Worm (Caenorhabditis elegans): ENCODE data around the gene Y110A2AL.4.

The Y110A2AL.4 gene

ce11 chrII:2804245-2804644 is 34.9 kb upstream of the Y110A2AL.4 start:
- TF ChIP-seq hmg-4 (GFP tag; optimal IDR thresholded peaks at IDR 0.05) (no peak), flt-1 (GFP tag; IDR thresholded peaks at IDR 0.05) (no peak), aly-1 (tag; optimal IDR thresholded peaks at IDR 0.05) (no peak), F13C5.2 (tag; optimal IDR thresholded peaks at IDR 0.05) (no peak), B0310.2 (tag; optimal IDR thresholded peaks at IDR 0.05) (no peak), hnd-1 (tag; optimal IDR thresholded peaks at IDR 0.05) (no peak), tbx-11 (GFP tag; IDR thresholded peaks at IDR 0.05) (no peak), pes-1 (GFP tag; IDR thresholded peaks at IDR 0.05) (no peak), scrt-1 (GFP tag; IDR thresholded peaks at IDR 0.05) (no peak), tbx-37 (GFP tag; conservative IDR thresholded peaks at IDR 0.05) (no peak), ama-1 (optimal IDR thresholded peaks at IDR 0.05) (no peak), sea-1 (GFP tag; conservative IDR thresholded peaks at IDR 0.05) (no peak), ceh-13 (GFP tag; optimal IDR thresholded peaks at IDR 0.05) (no peak), hmbx-1 (tag; optimal IDR thresholded peaks at IDR 0.05) (no peak), ceh-36 (tag; optimal IDR thresholded peaks at IDR 0.05) (no peak), ets-7 (tag; optimal IDR thresholded peaks at IDR 0.05) (no peak)

ce11 chrII:2804949-2805348 is 34.2 kb upstream of the Y110A2AL.4 start:
- no peak for TF ChIP-seq F13C5.2 (tag; optimal IDR thresholded peaks at IDR 0.05)
- no peak for TF ChIP-seq pes-1 (GFP tag; IDR thresholded peaks at IDR 0.05)
- no peak for TF ChIP-seq hmg-4 (GFP tag; optimal IDR thresholded peaks at IDR 0.05)
- TF ChIP-seq ama-1 (optimal IDR thresholded peaks at IDR 0.05): no peak
- no peak for TF ChIP-seq tbx-11 (GFP tag; IDR thresholded peaks at IDR 0.05)
- no peak for TF ChIP-seq sea-1 (GFP tag; conservative IDR thresholded peaks at IDR 0.05)
- TF ChIP-seq tra-4 (tag; optimal IDR thresholded peaks at IDR 0.05): no peak
- TF ChIP-seq aly-1 (tag; optimal IDR thresholded peaks at IDR 0.05): no peak
- no peak for TF ChIP-seq B0310.2 (tag; optimal IDR thresholded peaks at IDR 0.05)
- TF ChIP-seq ceh-36 (tag; optimal IDR thresholded peaks at IDR 0.05): no peak
- no peak for TF ChIP-seq hnd-1 (tag; optimal IDR thresholded peaks at IDR 0.05)
- TF ChIP-seq tbx-37 (GFP tag; conservative IDR thresholded peaks at IDR 0.05): no peak
- no peak for TF ChIP-seq scrt-1 (GFP tag; IDR thresholded peaks at IDR 0.05)
- TF ChIP-seq ceh-13 (GFP tag; optimal IDR thresholded peaks at IDR 0.05): no peak
- TF ChIP-seq ets-7 (tag; optimal IDR thresholded peaks at IDR 0.05): no peak

ce11 chrII:2805566-2805965 is 33.5 kb upstream of the Y110A2AL.4 start:
- no peak for TF ChIP-seq ceh-13 (GFP tag; optimal IDR thresholded peaks at IDR 0.05)
- TF ChIP-seq tbx-37 (GFP tag; conservative IDR thresholded peaks at IDR 0.05): no peak
- TF ChIP-seq hnd-1 (tag; optimal IDR thresholded peaks at IDR 0.05): no peak
- no peak for TF ChIP-seq hmbx-1 (tag; optimal IDR thresholded peaks at IDR 0.05)
- TF ChIP-seq hmg-4 (GFP tag; optimal IDR thresholded peaks at IDR 0.05): no peak
- TF ChIP-seq aly-1 (tag; optimal IDR thresholded peaks at IDR 0.05): no peak
- TF ChIP-seq scrt-1 (GFP tag; IDR thresholded peaks at IDR 0.05): no peak

- TF ChIP-seq ets-7 (tag; optimal IDR thresholded peaks at IDR 0.05) (no peak), ama-1 (optimal IDR thresholded peaks at IDR 0.05) (no peak), pes-1 (GFP tag; IDR thresholded peaks at IDR 0.05) (no peak), B0310.2 (tag; optimal IDR thresholded peaks at IDR 0.05) (no peak), sea-1 (GFP tag; conservative IDR thresholded peaks at IDR 0.05) (no peak), ceh-13 (GFP tag; optimal IDR thresholded peaks at IDR 0.05) (no peak), tbx-11 (GFP tag; IDR thresholded peaks at IDR 0.05) (no peak), F13C5.2 (tag; optimal IDR thresholded peaks at IDR 0.05) (no peak)
Observed at ce11 chrII:2807674-2808206, 31.4 kb upstream of the Y110A2AL.4 start, which contains the start of gene K12H6.12. K12H6.12 (plus strand) TSS chrII:2808156.

- TF ChIP-seq hnd-1 (tag; optimal IDR thresholded peaks at IDR 0.05) (no peak), scrt-1 (GFP tag; IDR thresholded peaks at IDR 0.05) (no peak), sea-1 (GFP tag; conservative IDR thresholded peaks at IDR 0.05) (no peak), pes-1 (GFP tag; IDR thresholded peaks at IDR 0.05) (no peak), ama-1 (optimal IDR thresholded peaks at IDR 0.05) (no peak), ceh-36 (tag; optimal IDR thresholded peaks at IDR 0.05) (no peak), tra-4 (tag; optimal IDR thresholded peaks at IDR 0.05) (no peak), aly-1 (tag; optimal IDR thresholded peaks at IDR 0.05) (no peak), F13C5.2 (tag; optimal IDR thresholded peaks at IDR 0.05) (no peak), B0310.2 (tag; optimal IDR thresholded peaks at IDR 0.05) (no peak), hmbx-1 (tag; optimal IDR thresholded peaks at IDR 0.05) (no peak)
Observed at ce11 chrII:2815017-2815416, 24.1 kb upstream of the Y110A2AL.4 start.

ce11 chrII:2815444-2815843 is 23.7 kb upstream of the Y110A2AL.4 start, which contains the start of gene K12H6.2:
K12H6.2 (minus strand) TSS chrII:2815544.
- no peak for TF ChIP-seq B0310.2 (tag; optimal IDR thresholded peaks at IDR 0.05)
- TF ChIP-seq tbx-37 (GFP tag; conservative IDR thresholded peaks at IDR 0.05): no peak
- TF ChIP-seq tbx-11 (GFP tag; IDR thresholded peaks at IDR 0.05): no peak
- TF ChIP-seq scrt-1 (GFP tag; IDR thresholded peaks at IDR 0.05): no peak
- TF ChIP-seq hmg-4 (GFP tag; optimal IDR thresholded peaks at IDR 0.05): no peak
- no peak for TF ChIP-seq F13C5.2 (tag; optimal IDR thresholded peaks at IDR 0.05)
- no peak for TF ChIP-seq hnd-1 (tag; optimal IDR thresholded peaks at IDR 0.05)
- TF ChIP-seq pes-1 (GFP tag; IDR thresholded peaks at IDR 0.05): no peak
- no peak for TF ChIP-seq ceh-13 (GFP tag; optimal IDR thresholded peaks at IDR 0.05)
- TF ChIP-seq ceh-36 (tag; optimal IDR thresholded peaks at IDR 0.05): no peak

- TF ChIP-seq tbx-11 (GFP tag; IDR thresholded peaks at IDR 0.05): no peak
Observed at ce11 chrII:2816676-2817075, 22.4 kb upstream of the Y110A2AL.4 start, which contains the start of gene set-13. set-13 (plus strand) TSS chrII:2816976.

ce11 chrII:2822435-2822920 is 16.6 kb upstream of the Y110A2AL.4 start, which contains the start of the genes fut-4 and K12H6.10:
fut-4 (minus strand) TSS chrII:2822535.
K12H6.10 (plus strand) TSS chrII:2822870.
- TF ChIP-seq aly-1 (tag; optimal IDR thresholded peaks at IDR 0.05) (no peak), hnd-1 (tag; optimal IDR thresholded peaks at IDR 0.05) (no peak), pes-1 (GFP tag; IDR thresholded peaks at IDR 0.05) (no peak), tbx-37 (GFP tag; conservative IDR thresholded peaks at IDR 0.05) (no peak), ceh-13 (GFP tag; optimal IDR thresholded peaks at IDR 0.05) (no peak), tra-4 (tag; optimal IDR thresholded peaks at IDR 0.05) (no peak), hmg-4 (GFP tag; optimal IDR thresholded peaks at IDR 0.05) (no peak), B0310.2 (tag; optimal IDR thresholded peaks at IDR 0.05) (no peak), F13C5.2 (tag; optimal IDR thresholded peaks at IDR 0.05) (no peak), flt-1 (GFP tag; IDR thresholded peaks at IDR 0.05) (no peak), hmbx-1 (tag; optimal IDR thresholded peaks at IDR 0.05) (no peak), scrt-1 (GFP tag; IDR thresholded peaks at IDR 0.05) (no peak), ets-7 (tag; optimal IDR thresholded peaks at IDR 0.05) (no peak), ama-1 (optimal IDR thresholded peaks at IDR 0.05) (no peak), sea-1 (GFP tag; conservative IDR thresholded peaks at IDR 0.05) (no peak), tbx-11 (GFP tag; IDR thresholded peaks at IDR 0.05) (no peak), ceh-36 (tag; optimal IDR thresholded peaks at IDR 0.05) (no peak)
